Worm (Caenorhabditis elegans) whole organism, L1 larva: Measurements from ENCODE around the gene sra-35.

Experiments
- ceh-8 ChIP-seq: fragments of 200-800 bp; sonication (Bioruptor generic); optimal IDR thresholded peaks from 2 replicates; lab custom pipeline; 2018; ENCODE audit warnings: mild to moderate bottlenecking, missing genetic modification characterization, moderate library complexity, missing compliant biosample characterization
- fkh-8 ChIP-seq: sonication (generic microtip); optimal IDR thresholded peaks from 2 replicates; lab custom pipeline; 2016; ENCODE audit warnings: mild to moderate bottlenecking, missing genetic modification characterization, missing compliant biosample characterization
- lin-13 ChIP-seq: fragments of 150-350 bp; optimal IDR thresholded peaks from 2 replicates; lab custom pipeline; 2014; ENCODE audit warnings: missing biosample characterization, missing genetic modification reagents, missing genetic modification characterization
- nhr-12 ChIP-seq: sonication (generic microtip); optimal IDR thresholded peaks from 2 replicates; lab custom pipeline; 2017; ENCODE audit warnings: missing biosample characterization, missing genetic modification characterization
- nhr-28 ChIP-seq: fragments of 150-350 bp; optimal IDR thresholded peaks from 2 replicates; lab custom pipeline; 2014; ENCODE audit warnings: missing biosample characterization, missing genetic modification characterization
- snpc-4 ChIP-seq: fragments of 150-350 bp; optimal IDR thresholded peaks from 2 replicates; lab custom pipeline; 2014; ENCODE audit warnings: missing biosample characterization, missing genetic modification characterization
- unc-62 ChIP-seq: fragments of 150-350 bp; optimal IDR thresholded peaks from 2 replicates; lab custom pipeline; 2014; ENCODE audit warnings: missing biosample characterization, missing genetic modification reagents, missing genetic modification characterization
- unc-86 ChIP-seq: sonication (generic microtip); optimal IDR thresholded peaks from 2 replicates; lab custom pipeline; 2016; ENCODE audit warnings: missing genetic modification characterization, missing compliant biosample characterization
- zag-1 ChIP-seq: fragments of 150-350 bp; optimal IDR thresholded peaks from 2 replicates; lab custom pipeline; 2014; ENCODE audit warnings: missing biosample characterization, missing genetic modification characterization

- TF ChIP-seq unc-62 (GFP tag; lab: Kevin White, UChicago) (no peak), lin-13 (GFP tag; lab: Kevin White, UChicago) (no peak), fkh-8 (tag; lab: Kevin White, UChicago) (no peak), zag-1 (tag; lab: Kevin White, UChicago) (no peak), unc-86 (tag; lab: Kevin White, UChicago) (no peak), nhr-28 (no peak), nhr-12 (tag; lab: Kevin White, UChicago) (no peak), snpc-4 (tag; lab: Kevin White, UChicago) (no peak), ceh-8 (GFP tag; lab: Kevin White, UChicago) (no peak)
These were observed 9.4 kb upstream of the sra-35 start, which contains the start of gene sra-33 for ce11 chrII:4537141-4537540.
